Worm (Caenorhabditis elegans) whole organism, L1 larva: ENCODE results near the gene str-227.
"Not testable (repeated sequence)": the region's sequence is repeated elsewhere in the genome, so short reads cannot be mapped to it uniquely, and the experiment has no call there.

Source experiments
- C34B4.2 ChIP-seq: sonication (generic microtip); optimal IDR thresholded peaks from 2 replicates; lab custom pipeline; 2017; ENCODE audit warnings: mild to moderate bottlenecking, missing genetic modification characterization, missing compliant biosample characterization
- aha-1 ChIP-seq: fragments of 150-350 bp; optimal IDR thresholded peaks from 2 replicates; lab custom pipeline; 2014; ENCODE audit warnings: missing biosample characterization, missing genetic modification characterization
- aly-2 ChIP-seq: fragments of 150-350 bp; optimal IDR thresholded peaks from 2 replicates; lab custom pipeline; 2014; ENCODE audit warnings: missing biosample characterization, missing genetic modification characterization
- blmp-1 ChIP-seq: fragments of 150-350 bp; optimal IDR thresholded peaks from 2 replicates; lab custom pipeline; 2014; ENCODE audit warnings: missing biosample characterization, missing genetic modification characterization
- ceh-82 ChIP-seq, 3 experiments: fragments of 150-350 bp in 1 of 3; sonication (generic microtip) in 2 of 3; optimal IDR thresholded peaks; 2 replicates each; lab custom pipeline; 2014 to 2017; ENCODE audit warnings: missing biosample characterization in 3 of 3, missing genetic modification characterization in 3 of 3
- ceh-90 ChIP-seq: sonication (generic microtip); optimal IDR thresholded peaks from 2 replicates; lab custom pipeline; 2016; ENCODE audit warnings: missing genetic modification characterization, missing compliant biosample characterization
- dpl-1 ChIP-seq, 3 experiments: fragments of 150-350 bp in 2 of 3; sonication (generic microtip) in 1 of 3; optimal IDR thresholded peaks; 2 replicates each; lab custom pipeline; 2014 to 2017; ENCODE audit warnings: missing biosample characterization in 3 of 3, missing genetic modification characterization in 3 of 3, missing genetic modification reagents in 3 of 3
- efl-1 ChIP-seq, 4 experiments: fragments of 150-350 bp; optimal IDR thresholded peaks in 3 of 4; peaks in 1 of 4; 1 replicate in 1 of 4; 2 replicates in 3 of 4; lab custom pipeline; 2014; ENCODE audit warnings: missing biosample characterization in 2 of 4, missing genetic modification characterization in 2 of 4, missing genetic modification reagents in 2 of 4
- elt-3 ChIP-seq, 6 experiments: fragments of 150-350 bp in 1 of 6; sonication (generic microtip); optimal IDR thresholded peaks; 2 replicates each; lab custom pipeline; 2017 to 2018; ENCODE audit warnings: missing biosample characterization in 6 of 6, missing genetic modification characterization in 6 of 6, inconsistent platforms in 1 of 6
- fkh-8 ChIP-seq: sonication (generic microtip); optimal IDR thresholded peaks from 2 replicates; lab custom pipeline; 2016; ENCODE audit warnings: mild to moderate bottlenecking, missing genetic modification characterization, missing compliant biosample characterization
- grh-1 ChIP-seq: fragments of 200-800 bp; sonication (Bioruptor generic); IDR thresholded peaks from 2 replicates; pipeline ENCODE4 v1.3.6; 2022; ENCODE audit warnings: missing genetic modification reagents, missing genetic modification characterization, missing compliant biosample characterization
- hlh-17 ChIP-seq: fragments of 200-800 bp; sonication (Bioruptor generic); optimal IDR thresholded peaks from 2 replicates; lab custom pipeline; 2018; ENCODE audit warnings: missing genetic modification characterization, mild to moderate bottlenecking, missing compliant biosample characterization, moderate library complexity, borderline replicate concordance
- hpl-2 ChIP-seq: fragments of 150-350 bp; optimal IDR thresholded peaks from 2 replicates; lab custom pipeline; 2014; ENCODE audit warnings: missing biosample characterization, missing genetic modification reagents, missing genetic modification characterization
- lsy-2 ChIP-seq, 2 experiments: fragments of 150-350 bp; optimal IDR thresholded peaks; 2 replicates each; lab custom pipeline; 2014; ENCODE audit warnings: missing biosample characterization in 2 of 2, missing genetic modification characterization in 2 of 2
- mab-9 ChIP-seq: fragments of 200-800 bp; sonication (Bioruptor generic); IDR thresholded peaks from 2 replicates; pipeline ENCODE4 v1.3.6; 2022; ENCODE audit warnings: missing genetic modification reagents, missing genetic modification characterization, missing compliant biosample characterization
- mef-2 ChIP-seq: fragments of 150-350 bp; optimal IDR thresholded peaks from 2 replicates; lab custom pipeline; 2014; ENCODE audit warnings: missing biosample characterization, missing genetic modification characterization
- nhr-19 ChIP-seq: fragments of 200-800 bp; sonication (Bioruptor generic); conservative IDR thresholded peaks from 2 replicates; pipeline ENCODE4 v1.3.6; 2022; ENCODE audit warnings: missing genetic modification characterization, missing compliant biosample characterization
- nhr-237 ChIP-seq: fragments of 150-350 bp; optimal IDR thresholded peaks from 2 replicates; lab custom pipeline; 2014; ENCODE audit warnings: missing biosample characterization, missing genetic modification characterization
- nhr-76 ChIP-seq: sonication (generic microtip); optimal IDR thresholded peaks from 2 replicates; lab custom pipeline; 2017; ENCODE audit warnings: missing biosample characterization, missing genetic modification characterization
- nhr-77 ChIP-seq: fragments of 150-350 bp; optimal IDR thresholded peaks from 2 replicates; lab custom pipeline; 2014; ENCODE audit warnings: missing biosample characterization, missing genetic modification characterization
- nhr-85 ChIP-seq: sonication (generic microtip); peaks from one replicate; lab custom pipeline; 2016; ENCODE audit warnings: missing genetic modification characterization, inconsistent platforms, missing compliant biosample characterization
- nhr-90 ChIP-seq: sonication (generic microtip); optimal IDR thresholded peaks from 2 replicates; lab custom pipeline; 2016; ENCODE audit warnings: mild to moderate bottlenecking, missing genetic modification characterization, missing compliant biosample characterization; ENCODE audit not compliant: poor library complexity
- pax-3 ChIP-seq: fragments of 200-800 bp; sonication (Bioruptor generic); optimal IDR thresholded peaks from 2 replicates; lab custom pipeline; 2018; ENCODE audit warnings: mild to moderate bottlenecking, missing genetic modification characterization, moderate library complexity, missing compliant biosample characterization
- rnt-1 ChIP-seq: sonication (generic microtip); optimal IDR thresholded peaks from 2 replicates; lab custom pipeline; 2016; ENCODE audit warnings: mild to moderate bottlenecking, missing genetic modification characterization, moderate library complexity, missing compliant biosample characterization
- skn-1 ChIP-seq: fragments of 150-350 bp; optimal IDR thresholded peaks from 2 replicates; lab custom pipeline; 2014; ENCODE audit warnings: missing biosample characterization, missing genetic modification characterization
- snpc-4 ChIP-seq: fragments of 150-350 bp; optimal IDR thresholded peaks from 2 replicates; lab custom pipeline; 2014; ENCODE audit warnings: missing biosample characterization, missing genetic modification characterization
- sptf-1 ChIP-seq: fragments of 150-350 bp; optimal IDR thresholded peaks from 2 replicates; lab custom pipeline; 2014; ENCODE audit warnings: missing biosample characterization, missing genetic modification characterization
- sup-37 ChIP-seq: fragments of 200-800 bp; sonication (Bioruptor generic); optimal IDR thresholded peaks from 2 replicates; lab custom pipeline; 2018; ENCODE audit warnings: mild to moderate bottlenecking, missing genetic modification characterization, missing compliant biosample characterization
- tbx-2 ChIP-seq: sonication (generic microtip); optimal IDR thresholded peaks from 2 replicates; lab custom pipeline; 2016; ENCODE audit warnings: missing genetic modification characterization, missing compliant biosample characterization
- xbp-1 ChIP-seq: sonication (generic microtip); optimal IDR thresholded peaks from 2 replicates; lab custom pipeline; 2016; ENCODE audit warnings: missing genetic modification characterization, missing compliant biosample characterization
- zip-4 ChIP-seq: fragments of 200-800 bp; sonication (Bioruptor generic); optimal IDR thresholded peaks from 2 replicates; lab custom pipeline; 2018; ENCODE audit warnings: mild to moderate bottlenecking, missing genetic modification characterization, moderate library complexity, missing compliant biosample characterization
- ztf-11 ChIP-seq, 2 experiments: sonication (generic microtip); optimal IDR thresholded peaks; 2 replicates each; lab custom pipeline; 2016 to 2017; ENCODE audit warnings: missing genetic modification characterization in 2 of 2, missing biosample characterization in 1 of 2, missing compliant biosample characterization in 1 of 2
- ztf-4 ChIP-seq: fragments of 150-350 bp; optimal IDR thresholded peaks from 2 replicates; lab custom pipeline; 2014; ENCODE audit warnings: missing biosample characterization, missing genetic modification characterization

Gene str-227

ce11 chrV:3506252-3506651, 11.7 kb upstream of the str-227 start, which contains the start of gene ugt-64:
ugt-64 (minus strand) TSS chrV:3506352.
- not testable (repeated sequence) for TF ChIP-seq nhr-77 (tag; lab: Kevin White, UChicago); hpl-2 (GFP tag; lab: Kevin White, UChicago); grh-1 (GFP tag; lab: Robert Waterston, UW)

DNA sequence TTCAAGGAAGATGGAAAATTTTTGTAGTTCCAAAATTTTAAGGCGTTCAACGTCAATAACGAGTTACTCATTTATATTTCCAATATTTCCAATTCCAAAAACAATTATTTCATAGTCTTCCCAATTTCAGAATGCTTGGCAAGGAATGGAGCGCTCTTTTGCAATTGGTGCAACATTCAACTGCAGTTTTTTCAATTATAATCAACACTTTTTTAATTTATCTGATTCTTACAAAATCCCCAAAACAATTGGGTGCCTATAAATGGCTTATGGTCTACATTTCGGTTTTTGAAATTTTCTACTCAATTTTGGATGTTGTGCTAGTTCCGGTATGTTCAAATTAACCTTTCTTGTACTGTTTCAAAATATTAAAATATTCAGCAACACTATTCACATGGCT, 10.3 kb upstream of the str-227 start, which contains the start of gene str-225:
Gene str-225, plus strand, starts transcription at position 132 of the 400 bp plus-strand sequence.
- TF ChIP-seq aly-2 (tag; lab: Kevin White, UChicago) (no peak), elt-3 (tag; optimal IDR thresholded peaks at IDR 0.05; lab: Kevin White, UChicago) (no peak), xbp-1 (tag; lab: Kevin White, UChicago) (no peak), nhr-77 (tag; lab: Kevin White, UChicago) (no peak), nhr-76 (tag; lab: Kevin White, UChicago) (no peak), rnt-1 (tag; lab: Kevin White, UChicago) (no peak), ceh-82 (tag; optimal IDR thresholded peaks at IDR 0.05; lab: Kevin White, UChicago) (no peak), skn-1 (tag; lab: Kevin White, UChicago) (no peak), zip-4 (GFP tag; lab: Kevin White, UChicago) (no peak), sptf-1 (no peak), nhr-85 (tag; lab: Kevin White, UChicago) (no peak), hlh-17 (GFP tag; lab: Kevin White, UChicago) (no peak), ztf-4 (tag; lab: Kevin White, UChicago) (no peak), mab-9 (GFP tag; lab: Robert Waterston, UW) (no peak), pax-3 (tag; lab: Kevin White, UChicago) (no peak), efl-1 (optimal IDR thresholded peaks at IDR 0.05; lab: Kevin White, UChicago) (no peak), efl-1 (GFP tag; optimal IDR thresholded peaks at IDR 0.05 in 1 of 2; lab: Kevin White, UChicago) (no peak), lsy-2 (tag; optimal IDR thresholded peaks at IDR 0.05; lab: Kevin White, UChicago) (no peak)

DNA sequence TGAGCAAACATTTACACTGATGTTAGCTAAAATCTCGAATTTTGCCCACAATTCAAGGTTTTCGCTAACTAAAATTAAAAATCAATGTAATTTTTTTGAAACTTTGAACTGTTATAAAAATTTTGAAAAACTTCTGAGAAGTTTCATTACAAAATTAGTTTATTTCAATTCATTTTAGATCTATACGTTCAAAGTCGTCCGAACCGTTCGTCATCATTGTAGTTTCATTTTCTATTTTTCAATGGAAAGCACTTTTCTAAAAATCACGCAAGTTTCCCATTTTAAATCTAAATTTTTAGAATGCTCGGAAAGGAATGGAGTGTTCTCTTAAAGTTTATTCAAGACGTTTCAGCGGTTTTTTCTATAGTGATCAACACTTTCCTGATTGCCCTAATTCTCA, 8.1 kb upstream of the str-227 start, which contains the start of gene str-228:
Gene str-228, plus strand, starts transcription at position 301 of the 400 bp plus-strand sequence.
- no peak for TF ChIP-seq ceh-90
- no peak for TF ChIP-seq hlh-17 (GFP tag; lab: Kevin White, UChicago)
- no peak for TF ChIP-seq rnt-1 (tag; lab: Kevin White, UChicago)
- no peak for TF ChIP-seq aha-1 (tag; lab: Kevin White, UChicago)
- TF ChIP-seq sup-37 (GFP tag; lab: Kevin White, UChicago): no peak
- no peak for TF ChIP-seq tbx-2
- no peak for TF ChIP-seq nhr-77 (tag; lab: Kevin White, UChicago)
- no peak for TF ChIP-seq nhr-237 (tag; lab: Kevin White, UChicago)
- TF ChIP-seq lsy-2 (tag; optimal IDR thresholded peaks at IDR 0.05; lab: Kevin White, UChicago): no peak
- no peak for TF ChIP-seq ztf-11 (tag; optimal IDR thresholded peaks at IDR 0.05; lab: Kevin White, UChicago)
- TF ChIP-seq nhr-19 (GFP tag; lab: Robert Waterston, UW): no peak
- TF ChIP-seq nhr-90: no peak
- no peak for TF ChIP-seq skn-1 (tag; lab: Kevin White, UChicago)
- no peak for TF ChIP-seq dpl-1 (GFP tag; optimal IDR thresholded peaks at IDR 0.05; lab: Kevin White, UChicago)
- no peak for TF ChIP-seq mef-2
- TF ChIP-seq blmp-1 (tag; lab: Kevin White, UChicago): no peak
- no peak for TF ChIP-seq grh-1 (GFP tag; lab: Robert Waterston, UW)
- TF ChIP-seq, all 84 proteins: peak for 0

DNA sequence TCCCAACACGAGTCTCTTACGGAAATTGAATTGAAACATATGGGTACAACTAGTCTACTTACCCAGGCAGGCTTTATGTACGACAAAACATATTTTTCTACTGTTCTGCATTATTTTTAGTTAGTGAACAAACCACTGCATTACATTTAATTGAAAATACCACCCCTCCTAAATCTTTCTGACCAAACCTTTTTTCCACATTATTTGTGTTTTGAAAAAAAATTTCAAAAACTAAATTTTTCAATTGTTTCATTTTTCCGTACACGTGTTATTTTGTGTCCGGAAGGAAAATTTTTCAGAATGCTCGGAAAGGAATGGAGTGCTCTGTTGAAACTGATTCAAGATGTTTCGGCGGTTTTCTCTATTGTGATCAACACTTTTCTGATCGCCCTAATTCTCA, 5.6 kb upstream of the str-227 start, which contains the start of gene str-226:
Gene str-226, plus strand, starts transcription at position 301 of the 400 bp plus-strand sequence.
- TF ChIP-seq hpl-2 (GFP tag; lab: Kevin White, UChicago) (no peak), C34B4.2 (tag; lab: Kevin White, UChicago) (no peak), sptf-1 (no peak), snpc-4 (tag; lab: Kevin White, UChicago) (no peak), fkh-8 (tag; lab: Kevin White, UChicago) (no peak)
